Fruit fly (Drosophila melanogaster) whole organism: ENCODE measurements around the gene CG17140.

ENCODE experiments used
- CG8478 ChIP-seq: fragments of >200 bp; optimal IDR thresholded peaks from 2 replicates; lab custom pipeline; 2018; ENCODE audit warnings: inconsistent platforms
- Dll ChIP-seq: fragments of >200 bp; optimal IDR thresholded peaks from 2 replicates; lab custom pipeline; 2017
- EcR ChIP-seq, 2 experiments: fragments of >200 bp; optimal IDR thresholded peaks; 2 replicates each; lab custom pipeline; 2017; ENCODE audit warnings: missing biosample characterization in 2 of 2, missing genetic modification characterization in 2 of 2, missing genetic modification reagents in 2 of 2
- pan ChIP-seq: fragments of >200 bp; optimal IDR thresholded peaks from 2 replicates; lab custom pipeline; 2017
- psq ChIP-seq: fragments of >200 bp; optimal IDR thresholded peaks from 2 replicates; lab custom pipeline; 2017
- usp ChIP-seq: fragments of >200 bp; optimal IDR thresholded peaks from 2 replicates; lab custom pipeline; 2017; ENCODE audit warnings: missing biosample characterization, missing genetic modification characterization, mixed read lengths

The CG17140 gene

dm6 chr2L:10841619-10842018 is 3.8 kb downstream of the CG17140 start:
- no peak for TF ChIP-seq pan (lab: Kevin White, UChicago)
- TF ChIP-seq Dll, result no peak
- TF ChIP-seq EcR (GFP tag; optimal IDR thresholded peaks at IDR 0.05; lab: Kevin White, UChicago), result no peak
- TF ChIP-seq CG8478 (lab: Kevin White, UChicago), result no peak
- TF ChIP-seq usp, result no peak
- no peak for TF ChIP-seq psq

dm6 chr2L:10837491-10837890 is 8.0 kb downstream of the CG17140 start, which contains the start of gene Nos:
Gene Nos, minus strand, starts transcription at chr2L:10837511.
- TF ChIP-seq psq (no peak), pan (lab: Kevin White, UChicago) (no peak), Dll (no peak), EcR (GFP tag; optimal IDR thresholded peaks at IDR 0.05; lab: Kevin White, UChicago) (no peak), usp (no peak), CG8478 (lab: Kevin White, UChicago) (no peak)

dm6 chr2L:10831590-10831989 is 13.9 kb downstream of the CG17140 start:
- TF ChIP-seq Dll (no peak), pan (lab: Kevin White, UChicago) (no peak)

dm6 chr2L:10822620-10823019 is 22.8 kb downstream of the CG17140 start:
- no peak for TF ChIP-seq usp
- no peak for TF ChIP-seq Dll
- no peak for TF ChIP-seq EcR (GFP tag; optimal IDR thresholded peaks at IDR 0.05; lab: Kevin White, UChicago)
- no peak for TF ChIP-seq CG8478 (lab: Kevin White, UChicago)
- no peak for TF ChIP-seq psq
- TF ChIP-seq pan (lab: Kevin White, UChicago), result no peak

dm6 chr2L:10820405-10820804 is 25.1 kb downstream of the CG17140 start, which contains the start of gene CG17134:
Gene CG17134, plus strand, starts transcription at chr2L:10820705.
- TF ChIP-seq psq (no peak), EcR (GFP tag; optimal IDR thresholded peaks at IDR 0.05; lab: Kevin White, UChicago) (no peak), pan (lab: Kevin White, UChicago) (no peak), Dll (no peak), CG8478 (lab: Kevin White, UChicago) (no peak), usp (no peak)

dm6 chr2L:10818807-10819206 is 26.7 kb downstream of the CG17140 start, which contains the start of gene CG6508:
Gene CG6508, plus strand, starts transcription at chr2L:10819107.
- TF ChIP-seq usp (no peak), psq (no peak), Dll (no peak), CG8478 (lab: Kevin White, UChicago) (no peak), pan (lab: Kevin White, UChicago) (no peak), EcR (GFP tag; optimal IDR thresholded peaks at IDR 0.05; lab: Kevin White, UChicago) (no peak)

dm6 chr2L:10801951-10802780 is 43.3 kb downstream of the CG17140 start:
- TF ChIP-seq psq, result no peak
- no peak for TF ChIP-seq Dll
- no peak for TF ChIP-seq EcR (GFP tag; optimal IDR thresholded peaks at IDR 0.05; lab: Kevin White, UChicago)
- no peak for TF ChIP-seq usp
- TF ChIP-seq CG8478 (lab: Kevin White, UChicago), result no peak
- TF ChIP-seq pan (lab: Kevin White, UChicago), result no peak

- TF ChIP-seq Dll, result peak; percentile 33
- no peak for TF ChIP-seq pan (lab: Kevin White, UChicago)
- TF ChIP-seq usp, result no peak
- no peak for TF ChIP-seq EcR (GFP tag; optimal IDR thresholded peaks at IDR 0.05; lab: Kevin White, UChicago)
- no peak for TF ChIP-seq CG8478 (lab: Kevin White, UChicago)
- TF ChIP-seq psq, result no peak
Measured at dm6 chr2L:10800877-10801719, 44.4 kb downstream of the CG17140 start, which contains the start of gene CG31869. Gene CG31869, minus strand, starts transcription at chr2L:10801109.

- no peak for TF ChIP-seq CG8478 (lab: Kevin White, UChicago)
- TF ChIP-seq usp, result no peak
- no peak for TF ChIP-seq EcR (GFP tag; optimal IDR thresholded peaks at IDR 0.05; lab: Kevin White, UChicago)
- no peak for TF ChIP-seq Dll
- TF ChIP-seq pan (lab: Kevin White, UChicago), result no peak
- TF ChIP-seq psq, result no peak
Measured at dm6 chr2L:10795731-10796130, 49.7 kb downstream of the CG17140 start.

- no peak for TF ChIP-seq Dll
- TF ChIP-seq CG8478 (lab: Kevin White, UChicago), result no peak
- TF ChIP-seq EcR (GFP tag; optimal IDR thresholded peaks at IDR 0.05; lab: Kevin White, UChicago), result no peak
- no peak for TF ChIP-seq pan (lab: Kevin White, UChicago)
- TF ChIP-seq usp, result no peak
- no peak for TF ChIP-seq psq
Measured at dm6 chr2L:10794032-10794431, 51.4 kb downstream of the CG17140 start.
